Worm (Caenorhabditis elegans) whole organism, mixed stage, embryonic: Measurements from ENCODE around the gene T27E7.4.

Experiments used
- elt-1 ChIP-seq: sonication (generic microtip); optimal IDR thresholded peaks from 2 replicates; lab custom pipeline; 2017; ENCODE audit warnings: missing genetic modification characterization, mild to moderate bottlenecking, missing compliant biosample characterization, antibody characterized with exemption, moderate library complexity, borderline replicate concordance; ENCODE audit not compliant: insufficient read depth
- ham-2 ChIP-seq: fragments of 200-800 bp; sonication (Bioruptor generic); optimal IDR thresholded peaks from 2 replicates; lab custom pipeline; 2018; ENCODE audit warnings: mild to moderate bottlenecking, missing genetic modification characterization, missing compliant biosample characterization
- lin-13 ChIP-seq: fragments of 150-350 bp; optimal IDR thresholded peaks from 2 replicates; lab custom pipeline; 2014; ENCODE audit warnings: missing biosample characterization, missing genetic modification characterization
- mep-1 ChIP-seq: fragments of 150-350 bp; optimal IDR thresholded peaks from 2 replicates; lab custom pipeline; 2017; ENCODE audit warnings: missing biosample characterization, missing genetic modification reagents, missing genetic modification characterization, inconsistent platforms
- nhr-237 ChIP-seq: fragments of 150-350 bp; optimal IDR thresholded peaks from 2 replicates; lab custom pipeline; 2014; ENCODE audit warnings: missing biosample characterization, missing genetic modification characterization
- pha-4 ChIP-seq: fragments of 150-350 bp; optimal IDR thresholded peaks from 2 replicates; lab custom pipeline; 2018; ENCODE audit warnings: missing biosample characterization, missing genetic modification reagents, missing genetic modification characterization
- snpc-4 ChIP-seq: fragments of 150-350 bp; optimal IDR thresholded peaks from 2 replicates; lab custom pipeline; 2014; ENCODE audit warnings: missing biosample characterization, missing genetic modification characterization
- unc-39 ChIP-seq: fragments of 150-350 bp; optimal IDR thresholded peaks from 2 replicates; lab custom pipeline; 2014; ENCODE audit warnings: missing biosample characterization, missing genetic modification characterization
- zip-8 ChIP-seq: fragments of 150-350 bp; optimal IDR thresholded peaks from 2 replicates; lab custom pipeline; 2014; ENCODE audit warnings: missing biosample characterization, missing genetic modification characterization

DNA sequence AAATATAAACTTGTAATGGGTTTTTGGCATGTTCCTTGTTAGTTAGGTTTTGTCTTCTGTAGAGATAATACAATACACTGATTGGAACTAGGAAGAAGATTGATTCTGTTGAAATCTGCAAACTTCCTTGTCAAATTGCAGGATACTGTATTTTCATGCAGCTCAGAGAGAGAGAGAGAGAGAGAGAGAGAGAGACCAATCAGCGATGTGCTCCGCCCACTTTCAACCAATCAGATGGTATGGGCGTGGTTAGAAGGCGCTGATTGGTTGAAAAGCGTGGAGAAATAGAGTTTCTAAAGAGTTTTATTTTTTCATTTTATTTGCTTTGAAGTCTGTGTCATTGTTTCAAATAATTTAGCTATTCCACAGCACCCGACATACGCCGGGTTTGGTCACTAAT lies 12.4 kb upstream of the T27E7.4 start:
- TF ChIP-seq ham-2 (no peak), unc-39 (no peak), elt-1 (no peak), nhr-237 (tag; lab: Kevin White, UChicago) (no peak), snpc-4 (tag; lab: Kevin White, UChicago) (no peak), pha-4 (tag; lab: Kevin White, UChicago) (no peak), zip-8 (no peak), mep-1 (tag; lab: Kevin White, UChicago) (no peak), lin-13 (tag; lab: Kevin White, UChicago) (no peak)
